Worm (Caenorhabditis elegans) whole organism, L3 larva: ENCODE results near the gene nipi-3.

Source experiments
- fkh-2 ChIP-seq: fragments of 150-350 bp; optimal IDR thresholded peaks from 2 replicates; lab custom pipeline; 2014; ENCODE audit warnings: missing biosample characterization, missing genetic modification reagents, missing genetic modification characterization
- mdl-1 ChIP-seq: fragments of 150-350 bp; optimal IDR thresholded peaks from 2 replicates; lab custom pipeline; 2014; ENCODE audit warnings: missing biosample characterization, missing genetic modification characterization
- nhr-11 ChIP-seq: fragments of 150-350 bp; optimal IDR thresholded peaks from 2 replicates; lab custom pipeline; 2014; ENCODE audit warnings: missing biosample characterization, missing genetic modification characterization
- nhr-12 ChIP-seq: fragments of 150-350 bp; optimal IDR thresholded peaks from 2 replicates; lab custom pipeline; 2014; ENCODE audit warnings: missing biosample characterization, missing genetic modification characterization

DNA sequence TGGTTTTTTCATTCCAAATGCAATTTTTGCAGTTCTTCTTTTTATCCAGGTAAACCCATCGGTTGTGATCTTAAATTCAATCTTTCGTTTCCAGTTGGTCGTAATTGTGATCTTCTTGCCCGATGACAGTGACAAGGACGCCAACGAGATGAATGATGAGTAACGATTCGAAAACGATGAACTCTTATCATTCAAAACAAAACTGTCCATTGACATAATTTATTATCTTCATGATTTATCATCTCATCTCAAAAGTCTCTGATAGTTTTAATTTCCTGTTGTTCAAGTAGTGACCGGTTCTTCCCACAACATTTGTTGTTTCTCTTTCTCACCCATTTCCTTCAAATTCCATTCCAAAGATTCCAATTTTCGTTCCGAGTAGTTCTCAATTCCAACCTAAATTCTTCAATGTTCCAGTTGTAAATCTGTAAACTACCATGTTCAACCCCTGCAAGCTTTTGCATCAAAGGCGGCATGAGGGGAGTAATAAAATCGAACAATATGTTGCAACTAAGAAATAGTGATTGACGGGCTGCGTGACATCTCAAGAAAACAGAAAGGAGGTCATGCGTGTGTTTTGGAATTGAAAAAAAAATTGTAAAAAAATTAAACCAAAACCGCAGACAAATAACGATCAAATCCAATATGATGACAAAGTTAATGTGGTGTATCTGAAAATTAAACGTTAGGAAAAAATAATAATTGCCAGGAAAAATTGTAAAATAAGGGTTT, 18.5 kb downstream of the nipi-3 start:
- TF ChIP-seq fkh-2 (tag; lab: Kevin White, UChicago) (no peak), nhr-11 (tag; lab: Kevin White, UChicago) (no peak), nhr-12 (tag; lab: Kevin White, UChicago) (no peak), mdl-1 (tag; lab: Kevin White, UChicago) (no peak)
